Fruit fly (Drosophila melanogaster) whole organism, prepupa: ENCODE data around the gene CG7432.

Source experiments
- CG10631 ChIP-seq: fragments of 200-800 bp; sonication (Bioruptor generic); optimal IDR thresholded peaks from 2 replicates; lab custom pipeline; 2016; ENCODE audit warnings: missing biosample characterization, missing genetic modification characterization
- CG10669 ChIP-seq: fragments of 200-800 bp; sonication (Bioruptor generic); optimal IDR thresholded peaks from 3 replicates; lab custom pipeline; 2018; ENCODE audit warnings: missing biosample characterization, mild to moderate bottlenecking, missing genetic modification characterization, moderate library complexity
- CG11294 ChIP-seq: fragments of 200-800 bp; sonication (Bioruptor generic); IDR thresholded peaks from 2 replicates; pipeline ENCODE4 v1.3.6; 2022; ENCODE audit warnings: missing biosample characterization, missing genetic modification characterization
- CG1621 ChIP-seq: fragments of 200-800 bp; sonication (Bioruptor generic); optimal IDR thresholded peaks from 3 replicates; lab custom pipeline; 2018; ENCODE audit warnings: missing biosample characterization, mild to moderate bottlenecking, missing genetic modification characterization
- CG3032 ChIP-seq: fragments of 200-800 bp; optimal IDR thresholded peaks from 2 replicates; lab custom pipeline; 2019; ENCODE audit warnings: missing biosample characterization, mild to moderate bottlenecking, missing genetic modification characterization, moderate library complexity
- CG31627 ChIP-seq: fragments of 200-800 bp; sonication (Bioruptor generic); optimal IDR thresholded peaks from 3 replicates; lab custom pipeline; 2016; ENCODE audit warnings: missing biosample characterization, missing genetic modification characterization
- CG34406 ChIP-seq: fragments of 200-800 bp; sonication (Bioruptor generic); optimal IDR thresholded peaks from 3 replicates; lab custom pipeline; 2016; ENCODE audit warnings: missing biosample characterization, missing genetic modification characterization
- CG4318 ChIP-seq: fragments of 200-800 bp; sonication (Bioruptor generic); optimal IDR thresholded peaks from 3 replicates; lab custom pipeline; 2017; ENCODE audit warnings: missing biosample characterization, mild to moderate bottlenecking, missing genetic modification characterization
- CG6276 ChIP-seq: fragments of 200-800 bp; sonication (Bioruptor generic); optimal IDR thresholded peaks from 2 replicates; lab custom pipeline; 2017; ENCODE audit warnings: missing biosample characterization, mild to moderate bottlenecking, missing genetic modification characterization
- CG6792 ChIP-seq: fragments of 200-800 bp; sonication (Bioruptor generic); optimal IDR thresholded peaks from 3 replicates; lab custom pipeline; 2016; ENCODE audit warnings: missing biosample characterization, missing genetic modification characterization
- CG6808 ChIP-seq: fragments of 200-800 bp; sonication (Bioruptor generic); optimal IDR thresholded peaks from 3 replicates; lab custom pipeline; 2017; ENCODE audit warnings: missing biosample characterization, missing genetic modification characterization, mild to moderate bottlenecking, moderate library complexity, missing genetic modification reagents
- CG6854 ChIP-seq: fragments of 200-800 bp; sonication (Bioruptor generic); optimal IDR thresholded peaks from 2 replicates; lab custom pipeline; 2017; ENCODE audit warnings: missing biosample characterization, mild to moderate bottlenecking, missing genetic modification characterization
- CG7368 ChIP-seq: fragments of 200-800 bp; sonication (Bioruptor generic); optimal IDR thresholded peaks from 3 replicates; lab custom pipeline; 2016; ENCODE audit warnings: missing biosample characterization, missing genetic modification characterization
- CG8119 ChIP-seq: fragments of 200-800 bp; sonication (Bioruptor generic); IDR thresholded peaks from 3 replicates; pipeline ENCODE4 v1.3.6; 2022; ENCODE audit warnings: missing biosample characterization, missing genetic modification characterization
- CG8319 ChIP-seq: fragments of 200-800 bp; sonication (Bioruptor generic); optimal IDR thresholded peaks from 3 replicates; lab custom pipeline; 2016; ENCODE audit warnings: missing biosample characterization, missing genetic modification characterization
- CG8632 ChIP-seq: fragments of 200-800 bp; sonication (Bioruptor generic); optimal IDR thresholded peaks from 3 replicates; lab custom pipeline; 2016; ENCODE audit warnings: missing biosample characterization, missing genetic modification characterization
- CG9139 ChIP-seq: fragments of 200-800 bp; sonication (Bioruptor generic); optimal IDR thresholded peaks from 3 replicates; lab custom pipeline; 2017; ENCODE audit warnings: missing biosample characterization, mild to moderate bottlenecking, missing genetic modification characterization
- Eip78C ChIP-seq: fragments of 200-800 bp; sonication (Bioruptor generic); peaks from one replicate; lab custom pipeline; 2016; ENCODE audit warnings: missing biosample characterization, missing genetic modification characterization
- Eip93F ChIP-seq: fragments of 200-800 bp; sonication (Bioruptor generic); optimal IDR thresholded peaks from 2 replicates; lab custom pipeline; 2016; ENCODE audit warnings: missing biosample characterization, mild to moderate bottlenecking, missing genetic modification characterization
- Ets96B ChIP-seq: fragments of 200-800 bp; optimal IDR thresholded peaks from 2 replicates; lab custom pipeline; 2019; ENCODE audit warnings: missing biosample characterization, mild to moderate bottlenecking, missing genetic modification characterization, moderate library complexity
- Gug ChIP-seq: fragments of 200-800 bp; sonication (Bioruptor generic); IDR thresholded peaks from 2 replicates; pipeline ENCODE4 v1.3.6; 2022; ENCODE audit warnings: missing biosample characterization, missing genetic modification characterization
- Hr4 ChIP-seq: fragments of 200-800 bp; sonication (Bioruptor generic); optimal IDR thresholded peaks from 3 replicates; lab custom pipeline; 2016; ENCODE audit warnings: missing biosample characterization, missing genetic modification characterization
- Lpt ChIP-seq: fragments of 200-800 bp; sonication (Bioruptor generic); optimal IDR thresholded peaks from 3 replicates; lab custom pipeline; 2016; ENCODE audit warnings: missing biosample characterization, missing genetic modification characterization
- Met ChIP-seq: fragments of 200-800 bp; sonication (Bioruptor generic); optimal IDR thresholded peaks from 3 replicates; lab custom pipeline; 2016; ENCODE audit warnings: missing biosample characterization, missing genetic modification characterization
- OdsH ChIP-seq: fragments of 200-800 bp; sonication (Bioruptor generic); optimal IDR thresholded peaks from 3 replicates; lab custom pipeline; 2016; ENCODE audit warnings: missing biosample characterization, missing genetic modification characterization
- Smox ChIP-seq: fragments of 200-800 bp; sonication (Bioruptor generic); optimal IDR thresholded peaks from 3 replicates; lab custom pipeline; 2016; ENCODE audit warnings: missing biosample characterization, missing genetic modification characterization
- achi ChIP-seq: fragments of 200-800 bp; sonication (Bioruptor generic); optimal IDR thresholded peaks from 3 replicates; lab custom pipeline; 2016; ENCODE audit warnings: missing biosample characterization, missing genetic modification characterization
- acj6 ChIP-seq: fragments of 200-800 bp; sonication (Bioruptor generic); optimal IDR thresholded peaks from 3 replicates; lab custom pipeline; 2016; ENCODE audit warnings: missing biosample characterization, missing genetic modification characterization
- cyc ChIP-seq: fragments of 200-800 bp; sonication (Bioruptor generic); optimal IDR thresholded peaks from 3 replicates; lab custom pipeline; 2016; ENCODE audit warnings: missing biosample characterization, missing genetic modification characterization
- dac ChIP-seq: fragments of 200-800 bp; sonication (Bioruptor generic); optimal IDR thresholded peaks from 2 replicates; lab custom pipeline; 2017; ENCODE audit warnings: missing biosample characterization, mild to moderate bottlenecking, missing genetic modification characterization
- dsx ChIP-seq: fragments of 200-800 bp; optimal IDR thresholded peaks from 3 replicates; lab custom pipeline; 2019; ENCODE audit warnings: missing biosample characterization, mild to moderate bottlenecking, missing genetic modification characterization, moderate library complexity; ENCODE audit not compliant: poor library complexity, severe bottlenecking
- eg ChIP-seq: fragments of 200-800 bp; sonication (Bioruptor generic); IDR thresholded peaks from 3 replicates; pipeline ENCODE4 v1.3.6; 2022; ENCODE audit warnings: missing biosample characterization, missing genetic modification characterization
- fkh ChIP-seq: fragments of 200-800 bp; sonication (Bioruptor generic); optimal IDR thresholded peaks from 3 replicates; lab custom pipeline; 2017; ENCODE audit warnings: missing biosample characterization, mild to moderate bottlenecking, missing genetic modification characterization, moderate library complexity
- lz ChIP-seq: fragments of 200-800 bp; sonication (Bioruptor generic); optimal IDR thresholded peaks from 3 replicates; lab custom pipeline; 2016; ENCODE audit warnings: missing biosample characterization, missing genetic modification characterization
- pdm3 ChIP-seq: fragments of 200-800 bp; sonication (Bioruptor generic); optimal IDR thresholded peaks from 3 replicates; lab custom pipeline; 2016; ENCODE audit warnings: missing biosample characterization, missing genetic modification characterization
- salr ChIP-seq, 2 experiments: fragments of 200-800 bp; sonication (Bioruptor generic); optimal IDR thresholded peaks; 3 replicates each; lab custom pipeline; 2016 to 2018; ENCODE audit warnings: missing biosample characterization in 2 of 2, missing genetic modification characterization in 2 of 2, mild to moderate bottlenecking in 1 of 2
- spab ChIP-seq: fragments of 200-800 bp; sonication (Bioruptor generic); optimal IDR thresholded peaks from 2 replicates; lab custom pipeline; 2017; ENCODE audit warnings: missing biosample characterization, mild to moderate bottlenecking, missing genetic modification characterization, missing genetic modification reagents
- topi ChIP-seq: fragments of 200-800 bp; sonication (Bioruptor generic); optimal IDR thresholded peaks from 3 replicates; lab custom pipeline; 2016; ENCODE audit warnings: missing biosample characterization, missing genetic modification characterization

The CG7432 gene

dm6 chr3R:19682424-19682823 lies 17.6 kb downstream of the CG7432 start:
- TF ChIP-seq lz (GFP tag; lab: Kevin White, UChicago) (no peak), spab (GFP tag; lab: Kevin White, UChicago) (no peak), cyc (GFP tag; lab: Kevin White, UChicago) (no peak), CG10631 (GFP tag; lab: Kevin White, UChicago) (no peak), OdsH (no peak), CG8632 (GFP tag; lab: Kevin White, UChicago) (no peak), CG8119 (GFP tag; lab: Robert Waterston, UW) (no peak), CG8319 (GFP tag; lab: Kevin White, UChicago) (no peak), dac (GFP tag; lab: Kevin White, UChicago) (no peak), fkh (no peak), CG1621 (tag; lab: Kevin White, UChicago) (no peak), achi (GFP tag; lab: Kevin White, UChicago) (no peak), eg (no peak)
- TF ChIP-seq, all 60 proteins: peak for 0

dm6 chr3R:19703398-19703797 lies 38.6 kb downstream of the CG7432 start:
- TF ChIP-seq Smox (GFP tag; lab: Kevin White, UChicago): no peak
- no peak for TF ChIP-seq Met (GFP tag; lab: Kevin White, UChicago)
- no peak for TF ChIP-seq OdsH
- TF ChIP-seq Hr4 (GFP tag; lab: Kevin White, UChicago): no peak
- no peak for TF ChIP-seq lz (GFP tag; lab: Kevin White, UChicago)
- TF ChIP-seq CG34406 (GFP tag; lab: Kevin White, UChicago): no peak
- no peak for TF ChIP-seq CG7368 (GFP tag; lab: Kevin White, UChicago)
- no peak for TF ChIP-seq topi (GFP tag; lab: Kevin White, UChicago)
- TF ChIP-seq Eip93F: no peak
- no peak for TF ChIP-seq Gug (GFP tag; lab: Robert Waterston, UW)
- TF ChIP-seq CG6792 (GFP tag; lab: Kevin White, UChicago): no peak
- no peak for TF ChIP-seq Eip78C (GFP tag; lab: Kevin White, UChicago)
- no peak for TF ChIP-seq CG31627
- no peak for TF ChIP-seq acj6 (GFP tag; lab: Kevin White, UChicago)
- no peak for TF ChIP-seq CG4318
- no peak for TF ChIP-seq CG9139 (GFP tag; lab: Kevin White, UChicago)
- no peak for TF ChIP-seq salr (GFP tag; optimal IDR thresholded peaks at IDR 0.05; lab: Kevin White, UChicago)

DNA sequence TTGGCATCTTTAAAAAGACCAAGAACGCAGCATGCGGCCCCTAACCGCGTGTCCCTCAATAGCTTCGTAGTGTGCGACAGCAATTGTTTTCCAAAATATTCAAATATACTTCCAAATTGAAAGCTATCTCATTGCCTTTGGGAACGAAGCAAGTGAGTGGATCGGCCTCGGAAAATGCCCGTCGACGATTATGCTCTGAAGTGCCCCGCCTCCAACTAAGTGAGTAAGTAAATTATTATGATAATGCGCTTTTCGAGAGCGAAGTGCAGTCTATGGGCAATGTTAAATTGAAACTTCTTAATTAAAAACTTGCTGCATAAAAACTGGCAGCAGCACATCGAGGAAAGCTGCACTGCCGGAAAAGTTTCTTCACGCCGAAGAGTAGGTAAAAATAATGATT lies 51.0 kb downstream of the CG7432 start, which contains the start of gene CG34286:
TSS of gene CG34286 (minus strand) at position 101 of the 400 bp plus-strand sequence.
- no peak for TF ChIP-seq CG10669 (GFP tag; lab: Kevin White, UChicago)
- no peak for TF ChIP-seq CG8319 (GFP tag; lab: Kevin White, UChicago)
- TF ChIP-seq CG1621 (tag; lab: Kevin White, UChicago): no peak
- no peak for TF ChIP-seq pdm3 (GFP tag; lab: Kevin White, UChicago)
- no peak for TF ChIP-seq Lpt (GFP tag; lab: Kevin White, UChicago)
- no peak for TF ChIP-seq CG31627
- TF ChIP-seq dsx: no peak
- no peak for TF ChIP-seq Ets96B (tag; lab: Kevin White, UChicago)
- TF ChIP-seq CG11294: no peak
- no peak for TF ChIP-seq CG6808
- TF ChIP-seq Gug (GFP tag; lab: Robert Waterston, UW): no peak
- TF ChIP-seq CG8632 (GFP tag; lab: Kevin White, UChicago): no peak
- no peak for TF ChIP-seq Met (GFP tag; lab: Kevin White, UChicago)
- TF ChIP-seq fkh: no peak
- no peak for TF ChIP-seq CG3032 (tag; lab: Kevin White, UChicago)
- no peak for TF ChIP-seq dac (GFP tag; lab: Kevin White, UChicago)
- TF ChIP-seq CG6854 (GFP tag; lab: Kevin White, UChicago): no peak
- TF ChIP-seq CG6276 (GFP tag; lab: Kevin White, UChicago): no peak
- no peak for TF ChIP-seq CG6792 (GFP tag; lab: Kevin White, UChicago)
- no peak for TF ChIP-seq Hr4 (GFP tag; lab: Kevin White, UChicago)
